Fruit fly (Drosophila melanogaster): ENCODE results near the gene EMC5.

DNA sequence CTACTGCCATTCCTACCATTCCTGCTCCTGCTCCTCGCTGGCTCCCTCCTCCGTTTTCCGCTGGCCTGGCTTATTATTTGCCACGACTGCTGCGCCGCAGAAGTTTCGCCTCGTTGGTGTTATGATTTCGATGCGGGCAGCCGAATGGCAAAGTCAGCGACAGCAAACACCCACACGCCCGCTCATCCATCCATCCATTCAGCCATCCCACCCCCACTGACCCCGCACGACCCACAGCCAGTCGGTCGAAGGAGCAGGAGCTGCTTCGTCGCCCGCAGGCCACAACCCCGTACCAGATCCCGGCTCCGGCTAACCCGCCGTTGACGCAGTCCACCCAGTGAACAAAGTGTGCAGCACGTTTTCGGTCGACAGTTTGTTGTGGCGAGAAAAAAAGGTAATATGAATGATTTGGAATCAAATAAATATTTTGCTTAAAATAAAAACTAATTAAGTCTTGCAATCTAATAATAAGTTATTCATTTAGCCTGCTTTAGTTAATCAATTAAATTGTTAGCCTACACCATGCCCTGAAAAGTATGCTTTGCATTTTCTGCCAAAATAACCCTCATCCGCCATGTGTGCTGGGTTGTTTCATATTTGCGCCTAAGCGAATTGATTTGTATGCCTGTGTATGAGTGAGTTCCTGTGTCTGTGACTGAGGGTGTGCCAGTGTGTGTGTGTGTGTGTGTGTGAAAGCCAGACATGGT lies 39.1 kb downstream of the EMC5 start:
- TF ChIP-seq psq (optimal IDR thresholded peaks at IDR 0.05) (no peak), pan (optimal IDR thresholded peaks at IDR 0.05) (no peak), EcR (GFP tag; optimal IDR thresholded peaks at IDR 0.05) (no peak), Dll (optimal IDR thresholded peaks at IDR 0.05) (no peak), usp (GFP tag; optimal IDR thresholded peaks at IDR 0.05) (no peak), CG8478 (optimal IDR thresholded peaks at IDR 0.05) (no peak)
